Fruit fly (Drosophila melanogaster): ENCODE data around the gene Srp68.

Srp68 gene

dm6 chr3L:8931916-8932315 lies 42.9 kb upstream of the Srp68 start (continued):
- peak; percentile 36 for TF ChIP-seq BtbVII (GFP tag; optimal IDR thresholded peaks at IDR 0.05)
- TF ChIP-seq Mes4 (GFP tag; optimal IDR thresholded peaks at IDR 0.05), result no peak
- TF ChIP-seq CG15514 (GFP tag; optimal IDR thresholded peaks at IDR 0.05), result no peak
- peak; percentile 38; the same call in 1 of the 2 replicates for TF ChIP-seq CG31441 (GFP tag; IDR thresholded peaks at IDR 0.05)
- TF ChIP-seq pfk (GFP tag; optimal IDR thresholded peaks at IDR 0.05), result no peak
- peak; percentile 20; the same call in 1 of the 2 replicates for TF ChIP-seq stc (GFP tag; IDR thresholded peaks at IDR 0.05)
- no peak for TF ChIP-seq lilli (GFP tag; optimal IDR thresholded peaks at IDR 0.05)
- TF ChIP-seq eve (GFP tag; optimal IDR thresholded peaks at IDR 0.05), result peak in 1 of 2 experiments; percentile 50
- no peak for TF ChIP-seq CG11723 (GFP tag; optimal IDR thresholded peaks at IDR 0.05)
- TF ChIP-seq HLH4C (GFP tag; IDR thresholded peaks at IDR 0.05; ENCODE audit: partially characterized antibody), result no peak
- no peak for TF ChIP-seq vnd (GFP tag; IDR thresholded peaks at IDR 0.05; ENCODE audit: partially characterized antibody)
- TF ChIP-seq CG15479 (GFP tag; optimal IDR thresholded peaks at IDR 0.05), result no peak
- no peak for TF ChIP-seq ci (GFP tag; IDR thresholded peaks at IDR 0.05)
- TF ChIP-seq h (optimal IDR thresholded peaks at IDR 0.05), result no peak
- TF ChIP-seq sens (GFP tag), result peak; percentile 10
- no peak for TF ChIP-seq aop (GFP tag; IDR thresholded peaks at IDR 0.05)
- no peak for TF ChIP-seq Ada2b (GFP tag; IDR thresholded peaks at IDR 0.05)
- no peak for TF ChIP-seq CG8089 (GFP tag; optimal IDR thresholded peaks at IDR 0.05)
- no peak for TF ChIP-seq CG4820 (GFP tag; optimal IDR thresholded peaks at IDR 0.05)
- TF ChIP-seq bowl (GFP tag; IDR thresholded peaks at IDR 0.05), result no peak
- no peak for TF ChIP-seq caup (GFP tag; optimal IDR thresholded peaks at IDR 0.05; ENCODE audit: severe bottlenecking)
- TF ChIP-seq CG10321 (GFP tag; IDR thresholded peaks at IDR 0.05), result no peak
- peak; percentile 44 for TF ChIP-seq Fer1 (GFP tag; optimal IDR thresholded peaks at IDR 0.05)
- peak; percentile 66 for TF ChIP-seq Dp (GFP tag; optimal IDR thresholded peaks at IDR 0.05)
- no peak for TF ChIP-seq Lpt (GFP tag; optimal IDR thresholded peaks at IDR 0.05)
- TF ChIP-seq CG17568 (GFP tag; optimal IDR thresholded peaks at IDR 0.05), result peak; percentile 54
- peak; percentile 89 for TF ChIP-seq Ets97D (GFP tag; optimal IDR thresholded peaks at IDR 0.05)
- TF ChIP-seq fd96Cb (tag; optimal IDR thresholded peaks at IDR 0.05), result no peak
- peak; percentile 5 for TF ChIP-seq nau (GFP tag; optimal IDR thresholded peaks at IDR 0.05)
- TF ChIP-seq CG15269 (tag; optimal IDR thresholded peaks at IDR 0.05), result peak; percentile 13
- TF ChIP-seq vvl (GFP tag; IDR thresholded peaks at IDR 0.05), result no peak

dm6 chr3L:8939654-8940053 lies 35.2 kb upstream of the Srp68 start:
- TF ChIP-seq Dp (GFP tag; optimal IDR thresholded peaks at IDR 0.05), result no peak
- TF ChIP-seq pan (optimal IDR thresholded peaks at IDR 0.05), result no peak
- TF ChIP-seq pan (GFP tag; optimal IDR thresholded peaks at IDR 0.05 in 1 of 2, IDR thresholded peaks at IDR 0.05 in 1 of 2), result no peak
- TF ChIP-seq org-1 (GFP tag; optimal IDR thresholded peaks at IDR 0.05), result no peak
- no peak for TF ChIP-seq CG16813 (GFP tag; IDR thresholded peaks at IDR 0.05; ENCODE audit: partially characterized antibody)
- no peak for TF ChIP-seq Myb (GFP tag; optimal IDR thresholded peaks at IDR 0.05)
- no peak for TF ChIP-seq Doc2 (GFP tag; IDR thresholded peaks at IDR 0.05)
- TF ChIP-seq pita (GFP tag; optimal IDR thresholded peaks at IDR 0.05), result no peak
- TF ChIP-seq Elba2 (GFP tag; optimal IDR thresholded peaks at IDR 0.05), result no peak
- no peak for TF ChIP-seq HmgD (GFP tag; optimal IDR thresholded peaks at IDR 0.05)
- TF ChIP-seq TFAM (GFP tag; optimal IDR thresholded peaks at IDR 0.05), result no peak
- TF ChIP-seq nerfin-2 (GFP tag; IDR thresholded peaks at IDR 0.05; ENCODE audit: partially characterized antibody), result no peak
- peak; percentile 58 for TF ChIP-seq stwl (tag; optimal IDR thresholded peaks at IDR 0.05)
- no peak for TF ChIP-seq eve (GFP tag; optimal IDR thresholded peaks at IDR 0.05)
- TF ChIP-seq CG7271 (tag; optimal IDR thresholded peaks at IDR 0.05), result peak; percentile 77
- TF ChIP-seq CG9876 (GFP tag; optimal IDR thresholded peaks at IDR 0.05), result no peak
- TF ChIP-seq NFAT (GFP tag; IDR thresholded peaks at IDR 0.05), result no peak
- no peak for TF ChIP-seq CG17568 (GFP tag; optimal IDR thresholded peaks at IDR 0.05)
- no peak for TF ChIP-seq Side (GFP tag; optimal IDR thresholded peaks at IDR 0.05)
- peak; percentile 13 for TF ChIP-seq Ets97D (GFP tag; optimal IDR thresholded peaks at IDR 0.05)
- TF ChIP-seq CG5245 (GFP tag; optimal IDR thresholded peaks at IDR 0.05), result no peak
- TF ChIP-seq CG18011 (GFP tag; optimal IDR thresholded peaks at IDR 0.05), result no peak
- no peak for TF ChIP-seq crc (GFP tag; optimal IDR thresholded peaks at IDR 0.05)
- no peak for TF ChIP-seq CG9437 (GFP tag; optimal IDR thresholded peaks at IDR 0.05)
- no peak for TF ChIP-seq HLH4C (GFP tag; IDR thresholded peaks at IDR 0.05; ENCODE audit: partially characterized antibody)
- TF ChIP-seq gsb-n (tag; optimal IDR thresholded peaks at IDR 0.05), result no peak
